Worm (Caenorhabditis elegans): ENCODE measurements around the gene col-105.

ce11 chrIV:1378954-1379353 is 19.9 kb upstream of the col-105 start:
- TF ChIP-seq ref-1 (GFP tag; conservative IDR thresholded peaks at IDR 0.05) (no peak), cog-1 (tag; optimal IDR thresholded peaks at IDR 0.05) (no peak), flt-1 (GFP tag; IDR thresholded peaks at IDR 0.05) (no peak)
